Worm (Caenorhabditis elegans): ENCODE measurements around the gene gst-1.

- no peak for TF ChIP-seq him-1 (tag; optimal IDR thresholded peaks at IDR 0.05)
- no peak for TF ChIP-seq dao-5 (tag; optimal IDR thresholded peaks at IDR 0.05)
Observed at ce11 chrIII:9047260-9047659, 11.9 kb upstream of the gst-1 start.

All from whole organism, L4/young adult.